Worm (Caenorhabditis elegans) whole organism, mixed stage, embryonic: ENCODE results near the gene rnf-113.

Experiments
- ceh-43 ChIP-seq: fragments of 200-800 bp; sonication (Bioruptor generic); optimal IDR thresholded peaks from 2 replicates; lab custom pipeline; 2018; ENCODE audit warnings: mild to moderate bottlenecking, missing genetic modification characterization, moderate library complexity, missing compliant biosample characterization
- ceh-83 ChIP-seq: fragments of 200-800 bp; sonication (Bioruptor generic); optimal IDR thresholded peaks from 2 replicates; lab custom pipeline; 2018; ENCODE audit warnings: mild to moderate bottlenecking, missing genetic modification characterization, missing compliant biosample characterization
- ces-1 ChIP-seq: fragments of 150-350 bp; optimal IDR thresholded peaks from 2 replicates; lab custom pipeline; 2014; ENCODE audit warnings: missing biosample characterization, missing genetic modification reagents, missing genetic modification characterization
- lin-13 ChIP-seq: fragments of 150-350 bp; optimal IDR thresholded peaks from 2 replicates; lab custom pipeline; 2014; ENCODE audit warnings: missing biosample characterization, missing genetic modification characterization
- lsy-2 ChIP-seq: fragments of 150-350 bp; optimal IDR thresholded peaks from 2 replicates; lab custom pipeline; 2014; ENCODE audit warnings: missing biosample characterization, missing genetic modification characterization
- mab-5 ChIP-seq: fragments of 150-350 bp; optimal IDR thresholded peaks from 2 replicates; lab custom pipeline; 2014; ENCODE audit warnings: missing biosample characterization, missing genetic modification characterization
- nhr-12 ChIP-seq: fragments of 150-350 bp; optimal IDR thresholded peaks from 2 replicates; lab custom pipeline; 2014; ENCODE audit warnings: missing biosample characterization, missing genetic modification characterization
- nhr-237 ChIP-seq: fragments of 150-350 bp; optimal IDR thresholded peaks from 2 replicates; lab custom pipeline; 2014; ENCODE audit warnings: missing biosample characterization, missing genetic modification characterization
- nhr-76 ChIP-seq: sonication (generic microtip); optimal IDR thresholded peaks from 2 replicates; lab custom pipeline; 2017; ENCODE audit warnings: missing biosample characterization, missing genetic modification characterization
- snpc-4 ChIP-seq: fragments of 150-350 bp; optimal IDR thresholded peaks from 2 replicates; lab custom pipeline; 2014; ENCODE audit warnings: missing biosample characterization, missing genetic modification characterization
- unc-39 ChIP-seq: fragments of 150-350 bp; optimal IDR thresholded peaks from 2 replicates; lab custom pipeline; 2014; ENCODE audit warnings: missing biosample characterization, missing genetic modification characterization
- unc-62 ChIP-seq: fragments of 150-350 bp; optimal IDR thresholded peaks from 2 replicates; lab custom pipeline; 2014; ENCODE audit warnings: missing biosample characterization, missing genetic modification reagents, missing genetic modification characterization

DNA sequence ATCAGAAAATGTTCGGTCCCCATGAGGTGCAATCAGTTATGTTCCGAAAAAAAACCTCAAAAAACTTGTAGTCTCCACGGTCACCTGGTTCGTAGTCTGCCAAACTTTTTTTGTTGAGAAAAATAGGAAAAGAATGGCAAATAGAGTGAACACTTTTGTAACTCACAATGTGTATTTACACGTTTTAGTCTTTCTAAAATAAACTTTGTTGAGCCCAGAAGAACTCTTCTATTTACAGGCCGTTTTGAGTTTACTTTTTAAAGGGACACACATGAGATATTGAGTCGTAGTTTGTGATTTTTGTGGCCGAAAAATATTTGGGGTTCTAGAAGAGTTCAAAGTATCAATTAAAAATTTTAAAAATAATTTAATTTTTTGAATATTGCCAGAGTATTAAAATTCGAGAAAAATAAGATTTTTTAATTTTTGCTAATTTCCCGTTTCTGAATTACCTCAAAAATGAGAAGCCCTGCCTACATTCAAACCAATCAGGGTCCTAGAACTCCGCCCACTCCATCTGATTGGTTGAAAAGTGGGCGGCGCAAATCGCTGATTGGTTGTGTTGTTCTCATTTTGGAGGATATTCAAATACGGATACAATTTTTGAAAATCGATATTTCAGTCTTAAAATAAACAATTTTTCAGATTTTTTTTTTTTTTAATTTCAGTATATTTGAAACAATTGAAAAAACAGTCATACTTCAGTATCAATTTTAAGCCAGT is 22.8 kb downstream of the rnf-113 start:
- TF ChIP-seq unc-39 (tag; lab: Kevin White, UChicago): no peak
- no peak for TF ChIP-seq snpc-4 (tag; lab: Kevin White, UChicago)
- no peak for TF ChIP-seq nhr-76
- TF ChIP-seq lin-13 (tag; lab: Kevin White, UChicago): no peak
- no peak for TF ChIP-seq ceh-43 (GFP tag; lab: Kevin White, UChicago)
- no peak for TF ChIP-seq unc-62 (GFP tag; lab: Kevin White, UChicago)
- no peak for TF ChIP-seq lsy-2 (tag; lab: Kevin White, UChicago)
- no peak for TF ChIP-seq ces-1 (GFP tag; lab: Kevin White, UChicago)
- TF ChIP-seq nhr-12 (tag; lab: Kevin White, UChicago): no peak
- no peak for TF ChIP-seq ceh-83 (GFP tag; lab: Kevin White, UChicago)
- no peak for TF ChIP-seq mab-5 (tag; lab: Kevin White, UChicago)
- no peak for TF ChIP-seq nhr-237 (tag; lab: Kevin White, UChicago)
